Worm (Caenorhabditis elegans) whole organism, dauer: ENCODE measurements around the gene F46F5.10.

Source experiments
- unc-62 ChIP-seq: sonication (generic microtip); optimal IDR thresholded peaks from 2 replicates; lab custom pipeline; 2017; ENCODE audit warnings: missing biosample characterization, missing genetic modification reagents, missing genetic modification characterization

F46F5.10 gene

ce11 chrII:823529-823928 lies at the start of gene F46F5.10:
F46F5.10 (plus strand) TSS chrII:823829.
- TF ChIP-seq unc-62 (GFP tag; lab: Kevin White, UChicago): no peak

- no peak for TF ChIP-seq unc-62 (GFP tag; lab: Kevin White, UChicago)
Observed at ce11 chrII:773830-774229, 49.8 kb upstream of the F46F5.10 start.

DNA sequence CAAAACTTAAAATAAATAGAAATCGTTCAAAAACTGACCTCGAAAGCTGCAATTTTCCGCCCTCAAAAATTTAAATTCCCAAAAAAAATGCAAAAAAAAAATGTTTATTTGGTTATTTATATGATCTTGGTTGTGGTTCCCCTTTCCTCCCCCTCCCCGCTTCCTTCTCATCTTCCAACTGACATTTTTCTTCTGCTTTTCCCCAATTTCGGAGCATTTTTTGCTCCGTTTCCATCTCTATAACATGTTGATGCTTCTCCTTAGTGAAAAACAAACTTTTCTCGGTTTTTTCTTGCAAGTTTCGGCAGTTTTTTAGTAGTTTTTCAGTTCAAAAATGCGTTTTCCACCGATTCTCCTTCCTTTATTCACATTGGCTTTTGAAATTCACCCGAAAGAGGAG lies 48.6 kb upstream of the F46F5.10 start, which contains the start of gene Y39F10A.1:
Y39F10A.1 (plus strand) TSS at position 301 of the 400 bp plus-strand sequence.
- TF ChIP-seq unc-62 (GFP tag; lab: Kevin White, UChicago): no peak

ce11 chrII:782903-783302 lies 40.7 kb upstream of the F46F5.10 start, which contains the start of gene Y39F10A.3:
Y39F10A.3 (minus strand) TSS chrII:783003.
- no peak for TF ChIP-seq unc-62 (GFP tag; lab: Kevin White, UChicago)

- TF ChIP-seq unc-62 (GFP tag; lab: Kevin White, UChicago): no peak
Observed at ce11 chrII:783532-783931, 40.1 kb upstream of the F46F5.10 start, which contains the start of gene Y39F10A.6. Y39F10A.6 (minus strand) TSS chrII:783632.

- no peak for TF ChIP-seq unc-62 (GFP tag; lab: Kevin White, UChicago)
Observed at ce11 chrII:786938-787337, 36.7 kb upstream of the F46F5.10 start, which contains the start of gene F46F5.16. F46F5.16 (plus strand) TSS chrII:787238.

- no peak for TF ChIP-seq unc-62 (GFP tag; lab: Kevin White, UChicago)
Observed at ce11 chrII:788139-788538, 35.5 kb upstream of the F46F5.10 start, which contains the start of gene F46F5.15. F46F5.15 (plus strand) TSS chrII:788439.

ce11 chrII:791828-792227 lies 31.8 kb upstream of the F46F5.10 start, which contains the start of gene F46F5.1:
F46F5.1 (minus strand) TSS chrII:791928.
- TF ChIP-seq unc-62 (GFP tag; lab: Kevin White, UChicago): no peak

DNA sequence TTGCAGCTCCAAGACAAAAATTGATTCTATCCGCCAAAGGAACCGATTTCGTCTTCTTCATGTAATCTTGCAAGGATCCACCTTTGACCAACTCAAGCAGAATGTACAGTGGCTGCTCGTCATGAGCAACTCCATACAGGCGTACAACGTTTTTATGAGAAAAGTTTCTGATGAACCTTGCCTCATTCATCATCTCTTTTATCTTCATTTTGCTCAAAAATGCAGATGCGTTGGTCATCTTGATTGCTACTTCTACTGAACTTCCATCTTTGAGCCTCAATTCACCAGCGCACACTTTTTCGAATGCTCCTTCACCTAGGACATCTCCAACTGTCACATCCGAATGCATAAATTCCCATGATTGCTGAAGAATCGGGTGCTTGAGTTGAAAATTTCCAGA lies 26.7 kb upstream of the F46F5.10 start:
- TF ChIP-seq unc-62 (GFP tag; lab: Kevin White, UChicago): no peak

DNA sequence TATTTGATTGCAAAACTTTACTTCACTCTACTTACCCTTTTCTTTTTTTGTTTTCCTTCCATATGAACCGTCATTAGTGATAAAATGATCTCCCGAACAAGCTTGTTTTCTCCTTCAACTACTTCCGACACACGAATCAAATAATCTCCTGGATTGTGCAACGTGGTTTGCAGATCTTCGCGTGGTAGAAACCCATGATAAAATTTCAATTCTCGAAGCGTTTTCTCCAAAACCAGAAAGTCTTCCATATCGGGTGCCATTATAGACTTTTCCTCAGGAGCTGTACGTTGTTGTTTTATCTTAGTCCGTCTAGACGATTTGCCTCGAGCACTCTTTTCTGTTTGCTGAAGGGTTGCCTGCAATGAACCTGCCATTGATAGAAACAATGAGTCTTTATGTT lies 26.2 kb upstream of the F46F5.10 start:
- TF ChIP-seq unc-62 (GFP tag; lab: Kevin White, UChicago): no peak

DNA sequence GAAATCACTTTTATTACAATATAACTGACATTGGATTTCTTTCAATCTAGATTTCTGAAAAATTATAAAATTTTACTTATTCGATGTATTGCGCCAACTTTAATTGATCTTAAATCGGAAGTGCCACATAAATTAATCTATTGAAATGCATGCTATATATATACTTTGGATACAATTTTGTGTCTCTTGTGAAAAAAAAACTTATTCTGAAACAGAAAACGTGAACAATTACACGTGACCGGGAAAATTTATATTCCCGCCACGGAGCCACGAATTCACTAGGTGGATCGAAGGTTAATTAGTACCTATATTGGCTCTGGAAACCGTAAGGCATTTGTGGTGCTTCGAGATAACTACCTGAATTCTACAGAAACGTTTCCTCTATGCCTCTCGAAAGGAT lies 23.9 kb upstream of the F46F5.10 start, which contains the start of gene F46F5.14:
F46F5.14 (plus strand) TSS at position 301 of the 400 bp plus-strand sequence.
- TF ChIP-seq unc-62 (GFP tag; lab: Kevin White, UChicago): no peak

DNA sequence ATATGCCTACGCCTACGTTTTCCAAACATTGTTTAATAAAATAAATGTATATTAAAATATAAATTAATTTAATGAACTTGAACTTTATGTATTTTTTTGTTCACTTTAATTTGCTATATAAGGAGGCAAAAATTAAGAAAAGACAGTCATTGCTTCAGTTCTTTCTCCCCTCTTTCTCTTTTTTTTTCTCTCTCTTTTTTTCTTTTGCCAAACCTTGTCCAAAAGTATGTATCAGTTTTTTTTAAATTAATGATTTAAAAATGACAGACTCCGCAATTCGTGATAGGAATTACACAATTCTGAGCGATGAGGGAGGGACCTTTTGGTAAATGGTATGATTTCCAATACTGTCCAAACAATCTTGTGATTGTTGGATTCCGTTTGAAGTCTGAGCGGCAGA lies 20.6 kb upstream of the F46F5.10 start, which contains the start of gene F46F5.13:
F46F5.13 (plus strand) TSS at position 301 of the 400 bp plus-strand sequence.
- no peak for TF ChIP-seq unc-62 (GFP tag; lab: Kevin White, UChicago)

DNA sequence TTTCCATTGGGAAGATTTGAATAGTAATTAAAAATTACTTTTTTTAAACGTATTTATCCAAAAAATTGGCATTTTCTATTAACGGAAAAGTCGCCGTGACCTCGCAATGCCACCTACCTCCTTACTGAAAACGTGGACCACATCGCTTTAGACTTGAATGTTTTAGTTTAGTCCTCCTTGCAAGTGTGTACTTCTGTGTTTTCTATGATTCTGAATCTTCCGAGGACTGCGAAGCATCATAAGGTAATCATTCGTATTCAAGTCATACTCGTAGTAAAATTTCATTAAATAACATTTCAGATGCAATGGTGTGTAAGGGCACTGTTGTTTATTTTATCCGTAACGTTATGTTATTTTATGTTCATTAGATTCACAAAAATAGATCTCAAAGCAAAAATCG lies 15.2 kb upstream of the F46F5.10 start, which contains the start of gene F46F5.11:
F46F5.11 (plus strand) TSS at position 301 of the 400 bp plus-strand sequence.
- no peak for TF ChIP-seq unc-62 (GFP tag; lab: Kevin White, UChicago)

- TF ChIP-seq unc-62 (GFP tag; lab: Kevin White, UChicago): no peak
Observed at ce11 chrII:812917-813316, 10.7 kb upstream of the F46F5.10 start, which contains the start of gene F46F5.5. F46F5.5 (minus strand) TSS chrII:813017.

ce11 chrII:814737-815136 lies 8.9 kb upstream of the F46F5.10 start, which contains the start of gene msrp-3:
msrp-3 (minus strand) TSS chrII:814837.
- no peak for TF ChIP-seq unc-62 (GFP tag; lab: Kevin White, UChicago)

ce11 chrII:820519-820918 lies 3.1 kb upstream of the F46F5.10 start, which contains the start of gene F46F5.7:
F46F5.7 (minus strand) TSS chrII:820619.
- no peak for TF ChIP-seq unc-62 (GFP tag; lab: Kevin White, UChicago)

- TF ChIP-seq unc-62 (GFP tag; lab: Kevin White, UChicago): no peak
Observed at ce11 chrII:821514-821913, 2.1 kb upstream of the F46F5.10 start, which contains the start of gene F46F5.8. F46F5.8 (minus strand) TSS chrII:821614.
